Worm (Caenorhabditis elegans): ENCODE measurements around the gene srxa-4.

Gene srxa-4

DNA sequence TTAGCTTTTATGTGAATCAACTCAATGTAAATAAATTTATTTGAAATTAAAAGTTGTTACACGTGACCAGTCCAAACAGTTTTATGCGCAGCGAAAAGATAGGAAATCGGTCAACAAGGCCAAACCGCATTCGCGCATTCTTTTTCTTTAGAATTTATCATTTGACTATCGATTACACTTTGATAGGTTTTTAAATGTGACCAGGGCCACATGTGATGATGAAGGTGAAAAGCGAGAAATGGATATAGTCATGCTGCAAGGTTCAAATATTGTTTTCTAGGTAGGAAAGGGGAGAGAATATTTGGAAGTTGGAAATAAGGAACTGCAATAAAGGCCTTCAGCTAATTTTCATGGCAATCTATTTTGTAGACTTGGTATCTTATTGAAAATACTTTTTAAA, 16.6 kb downstream of the srxa-4 start:
- no peak for TF ChIP-seq pha-4 (GFP tag; IDR thresholded peaks at IDR 0.05)
- no peak for TF ChIP-seq pha-4 (tag; optimal IDR thresholded peaks at IDR 0.05)
- TF ChIP-seq hlh-30 (tag; optimal IDR thresholded peaks at IDR 0.05; ENCODE audit: insufficient read depth), result peak; percentile 84
- TF ChIP-seq lin-15B (tag; optimal IDR thresholded peaks at IDR 0.05), result no peak
- TF ChIP-seq daf-19 (GFP tag; conservative IDR thresholded peaks at IDR 0.05), result no peak
- TF ChIP-seq F26F4.8 (GFP tag; conservative IDR thresholded peaks at IDR 0.05), result no peak
- TF ChIP-seq D1046.2 (GFP tag; IDR thresholded peaks at IDR 0.05), result no peak
- no peak for TF ChIP-seq spr-3 (GFP tag; optimal IDR thresholded peaks at IDR 0.05)
- peak; percentile 50 for TF ChIP-seq mep-1 (tag; optimal IDR thresholded peaks at IDR 0.05)
- no peak for TF ChIP-seq fkh-10 (GFP tag; optimal IDR thresholded peaks at IDR 0.05)
- TF ChIP-seq aly-2 (tag; optimal IDR thresholded peaks at IDR 0.05), result no peak
- peak; percentile 91 for TF ChIP-seq ama-1 (optimal IDR thresholded peaks at IDR 0.05)
- 0 out of 2 replicates have a peak, but pooled peaks have one; percentile 7 for TF ChIP-seq mdt-29 (GFP tag; IDR thresholded peaks at IDR 0.05)
- no peak for TF ChIP-seq cey-2 (tag; optimal IDR thresholded peaks at IDR 0.05; ENCODE audit: borderline replicate concordance, insufficient read depth)
- no peak for TF ChIP-seq pqm-1 (tag; optimal IDR thresholded peaks at IDR 0.05)
- TF ChIP-seq lin-13 (GFP tag; optimal IDR thresholded peaks at IDR 0.05), result no peak
- TF ChIP-seq dve-1 (tag; optimal IDR thresholded peaks at IDR 0.05; ENCODE audit: insufficient read depth), result peak; percentile 34
- no peak for TF ChIP-seq nhr-6 (tag; optimal IDR thresholded peaks at IDR 0.05)
- TF ChIP-seq R02D3.7 (tag; optimal IDR thresholded peaks at IDR 0.05), result no peak
- TF ChIP-seq duxl-1 (tag; optimal IDR thresholded peaks at IDR 0.05; ENCODE audit: poor library complexity), result peak; percentile 13
- TF ChIP-seq egl-27 (tag; optimal IDR thresholded peaks at IDR 0.05), result no peak
- TF ChIP-seq skn-1 (tag; optimal IDR thresholded peaks at IDR 0.05), result no peak
- 0 out of 2 replicates have a peak, but pooled peaks have one; percentile 44 for TF ChIP-seq Y75B8A.6 (GFP tag; IDR thresholded peaks at IDR 0.05)
- TF ChIP-seq nhr-102 (tag; optimal IDR thresholded peaks at IDR 0.05), result peak; percentile 1
- peak; percentile 64 for TF ChIP-seq nhr-28 (tag; optimal IDR thresholded peaks at IDR 0.05)
- TF ChIP-seq ZK337.2 (GFP tag; IDR thresholded peaks at IDR 0.05), result no peak
- TF ChIP-seq unc-62 (GFP tag; optimal IDR thresholded peaks at IDR 0.05 in 1 of 2), result peak in 1 of 2 experiments; percentile 8
- no peak for TF ChIP-seq unc-62 (tag; optimal IDR thresholded peaks at IDR 0.05)
- no peak for TF ChIP-seq dmd-9 (GFP tag; IDR thresholded peaks at IDR 0.05)
- no peak for TF ChIP-seq daf-12 (tag; optimal IDR thresholded peaks at IDR 0.05)
- no peak for TF ChIP-seq ceh-32 (tag; optimal IDR thresholded peaks at IDR 0.05; ENCODE audit: poor library complexity)
- TF ChIP-seq zfp-2 (tag; optimal IDR thresholded peaks at IDR 0.05), result no peak
- TF ChIP-seq nhr-10 (tag; optimal IDR thresholded peaks at IDR 0.05), result no peak
- TF ChIP-seq set-16 (GFP tag; IDR thresholded peaks at IDR 0.05), result no peak
- peak; percentile 66 for TF ChIP-seq aha-1 (tag)
- TF ChIP-seq daf-16 (GFP tag; optimal IDR thresholded peaks at IDR 0.05), result no peak
- TF ChIP-seq daf-16 (tag; optimal IDR thresholded peaks at IDR 0.05), result no peak
- no peak for TF ChIP-seq tra-1 (GFP tag; IDR thresholded peaks at IDR 0.05)
- peak; percentile 4 for TF ChIP-seq dpl-1 (GFP tag; optimal IDR thresholded peaks at IDR 0.05)
- peak; percentile 8 to 73 for TF ChIP-seq mdl-1 (tag; optimal IDR thresholded peaks at IDR 0.05)
- TF ChIP-seq hlh-11 (tag; optimal IDR thresholded peaks at IDR 0.05), result peak; percentile 73
- TF ChIP-seq nhr-41 (GFP tag; IDR thresholded peaks at IDR 0.05), result no peak; the same call in 1 of the 2 replicates
- TF ChIP-seq mxl-3 (GFP tag; optimal IDR thresholded peaks at IDR 0.05), result peak; percentile 34
- no peak for TF ChIP-seq lin-29 (GFP tag; IDR thresholded peaks at IDR 0.05)
- TF ChIP-seq ceh-82 (tag; optimal IDR thresholded peaks at IDR 0.05), result no peak
- no peak for TF ChIP-seq nhr-237 (tag; optimal IDR thresholded peaks at IDR 0.05)
- TF ChIP-seq lsy-2 (tag; optimal IDR thresholded peaks at IDR 0.05), result peak in 1 of 2 experiments; percentile 41
- peak; percentile 63; the same call in 1 of the 2 replicates for TF ChIP-seq zfp-3 (GFP tag; conservative IDR thresholded peaks at IDR 0.05)
